Worm (Caenorhabditis elegans): Measurements from ENCODE around the gene C05B5.11.

DNA sequence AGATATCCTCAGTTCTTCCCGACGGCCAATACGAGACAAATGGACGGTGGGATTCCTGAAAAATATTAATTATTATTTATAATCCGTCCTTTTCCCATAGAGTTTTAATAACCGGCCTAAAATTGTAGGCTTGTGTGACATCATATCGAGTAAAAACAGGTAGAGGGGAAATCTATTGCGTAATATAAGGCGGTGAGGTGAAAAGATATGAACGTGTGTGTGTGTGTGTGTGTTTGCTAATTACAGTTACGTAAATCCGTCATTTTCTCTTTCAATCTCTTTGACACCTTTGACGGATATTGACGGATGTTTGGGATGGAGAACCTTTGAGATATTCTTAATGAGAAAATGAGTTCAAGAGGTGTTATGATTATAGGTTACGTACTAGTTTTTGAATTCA is 38.9 kb upstream of the C05B5.11 start:
- TF ChIP-seq W03F9.2 (tag; optimal IDR thresholded peaks at IDR 0.05) (no peak), him-1 (tag; optimal IDR thresholded peaks at IDR 0.05) (no peak), dao-5 (tag; optimal IDR thresholded peaks at IDR 0.05) (no peak)
